Fruit fly (Drosophila melanogaster): ENCODE data around the gene Zpr1.
A peak's percentile ranks its signal among the peaks of the same experiment; 100 is the strongest.

Zpr1 gene

dm6 chrX:9163645-9164509 lies 2.0 kb upstream of the Zpr1 start (continued):
- TF ChIP-seq jim (GFP tag; optimal IDR thresholded peaks at IDR 0.05) (no peak), rgr (GFP tag; optimal IDR thresholded peaks at IDR 0.05) (no peak), Mio (GFP tag; optimal IDR thresholded peaks at IDR 0.05) (no peak), CrebA (GFP tag; optimal IDR thresholded peaks at IDR 0.05; ENCODE audit: borderline replicate concordance) (no peak), woc (GFP tag; optimal IDR thresholded peaks at IDR 0.05) (no peak), Myc (optimal IDR thresholded peaks at IDR 0.05) (peak; percentile 64), dmrt93B (GFP tag; optimal IDR thresholded peaks at IDR 0.05) (no peak)

dm6 chrX:9163110-9163509 lies 1.2 kb upstream of the Zpr1 start, which contains the start of gene mei-P26:
Gene mei-P26, plus strand, starts transcription at chrX:9163255.
- TF ChIP-seq CG9705 (GFP tag; optimal IDR thresholded peaks at IDR 0.05) (no peak), sv (GFP tag; optimal IDR thresholded peaks at IDR 0.05) (no peak), rgr (GFP tag; optimal IDR thresholded peaks at IDR 0.05) (peak; percentile 22), usp (GFP tag; optimal IDR thresholded peaks at IDR 0.05) (no peak), N (GFP tag; optimal IDR thresholded peaks at IDR 0.05) (no peak), Myc (optimal IDR thresholded peaks at IDR 0.05) (no peak), pan (optimal IDR thresholded peaks at IDR 0.05) (no peak), psq (GFP tag; optimal IDR thresholded peaks at IDR 0.05) (no peak), Jra (GFP tag; optimal IDR thresholded peaks at IDR 0.05) (peak; percentile 18), dl (GFP tag; optimal IDR thresholded peaks at IDR 0.05; ENCODE audit: insufficient read depth in 1 of 2, partially characterized antibody in 2 of 2) (no peak), brk (GFP tag; optimal IDR thresholded peaks at IDR 0.05) (no peak), Rel (GFP tag; optimal IDR thresholded peaks at IDR 0.05) (no peak), Rel (tag; optimal IDR thresholded peaks at IDR 0.05) (peak; percentile 64), lola (GFP tag; optimal IDR thresholded peaks at IDR 0.05) (no peak), CrebA (GFP tag; optimal IDR thresholded peaks at IDR 0.05; ENCODE audit: borderline replicate concordance) (no peak), Dfd (GFP tag; optimal IDR thresholded peaks at IDR 0.05) (no peak), tai (GFP tag; optimal IDR thresholded peaks at IDR 0.05) (no peak), Hr78 (GFP tag; optimal IDR thresholded peaks at IDR 0.05) (no peak), Hr83 (GFP tag; optimal IDR thresholded peaks at IDR 0.05; ENCODE audit: poor library complexity, severe bottlenecking) (peak; percentile 3), Dif (GFP tag; optimal IDR thresholded peaks at IDR 0.05; ENCODE audit: partially characterized antibody) (no peak), jim (GFP tag; optimal IDR thresholded peaks at IDR 0.05) (no peak), fru (GFP tag; optimal IDR thresholded peaks at IDR 0.05) (peak; percentile 3), Vsx2 (GFP tag; optimal IDR thresholded peaks at IDR 0.05; ENCODE audit: partially characterized antibody) (no peak)

- TF ChIP-seq Dif (GFP tag; optimal IDR thresholded peaks at IDR 0.05; ENCODE audit: partially characterized antibody) (no peak), Rel (GFP tag; optimal IDR thresholded peaks at IDR 0.05) (no peak), Rel (tag; optimal IDR thresholded peaks at IDR 0.05) (peak; percentile 11), usp (GFP tag; optimal IDR thresholded peaks at IDR 0.05) (no peak), ey (GFP tag; optimal IDR thresholded peaks at IDR 0.05) (no peak), dl (GFP tag; optimal IDR thresholded peaks at IDR 0.05; ENCODE audit: insufficient read depth in 1 of 2, partially characterized antibody in 2 of 2) (no peak), Dfd (GFP tag; optimal IDR thresholded peaks at IDR 0.05) (no peak), Myc (optimal IDR thresholded peaks at IDR 0.05) (no peak), N (GFP tag; optimal IDR thresholded peaks at IDR 0.05) (no peak), Hr83 (GFP tag; optimal IDR thresholded peaks at IDR 0.05; ENCODE audit: poor library complexity, severe bottlenecking) (peak; percentile 36)
Measured at dm6 chrX:9159736-9160135, 2.2 kb downstream of the Zpr1 start, which contains the start of gene NdufA3. Gene NdufA3, minus strand, starts transcription at chrX:9160052.

- TF ChIP-seq Rel (GFP tag; optimal IDR thresholded peaks at IDR 0.05) = no peak
- TF ChIP-seq Rel (tag; optimal IDR thresholded peaks at IDR 0.05) = peak; percentile 3
- TF ChIP-seq woc (GFP tag; optimal IDR thresholded peaks at IDR 0.05) = no peak
Measured at dm6 chrX:9158366-9158765, 3.5 kb downstream of the Zpr1 start, which contains the start of the genes Ost48 and Dlip1. Gene Ost48, minus strand, starts transcription at chrX:9158515. Gene Dlip1, plus strand, starts transcription at chrX:9158622.

dm6 chrX:9156388-9156823 lies 5.5 kb downstream of the Zpr1 start, which contains the start of gene His3.3B:
Gene His3.3B, minus strand, starts transcription at chrX:9156669.
- TF ChIP-seq Hr83 (GFP tag; optimal IDR thresholded peaks at IDR 0.05; ENCODE audit: poor library complexity, severe bottlenecking) (no peak), brk (GFP tag; optimal IDR thresholded peaks at IDR 0.05) (peak; percentile 17), jim (GFP tag; optimal IDR thresholded peaks at IDR 0.05) (no peak), CG32264 (GFP tag; optimal IDR thresholded peaks at IDR 0.05) (no peak), N (GFP tag; optimal IDR thresholded peaks at IDR 0.05) (no peak), Mio (GFP tag; optimal IDR thresholded peaks at IDR 0.05) (no peak), Vsx2 (GFP tag; optimal IDR thresholded peaks at IDR 0.05; ENCODE audit: partially characterized antibody) (no peak), usp (GFP tag; optimal IDR thresholded peaks at IDR 0.05) (no peak), woc (GFP tag; optimal IDR thresholded peaks at IDR 0.05) (no peak), rgr (GFP tag; optimal IDR thresholded peaks at IDR 0.05) (peak; percentile 6), Dif (GFP tag; optimal IDR thresholded peaks at IDR 0.05; ENCODE audit: partially characterized antibody) (peak; percentile 33), sv (GFP tag; optimal IDR thresholded peaks at IDR 0.05) (no peak), Abd-B (GFP tag; optimal IDR thresholded peaks at IDR 0.05) (no peak), h (GFP tag; optimal IDR thresholded peaks at IDR 0.05) (peak; percentile 24), GATAd (GFP tag; optimal IDR thresholded peaks at IDR 0.05) (no peak), Dfd (GFP tag; optimal IDR thresholded peaks at IDR 0.05) (no peak), CrebA (GFP tag; optimal IDR thresholded peaks at IDR 0.05; ENCODE audit: borderline replicate concordance) (no peak), OdsH (GFP tag; optimal IDR thresholded peaks at IDR 0.05) (no peak), tai (GFP tag; optimal IDR thresholded peaks at IDR 0.05) (no peak), Hr78 (GFP tag; optimal IDR thresholded peaks at IDR 0.05) (no peak), br (GFP tag; optimal IDR thresholded peaks at IDR 0.05) (peak; percentile 12), psq (GFP tag; optimal IDR thresholded peaks at IDR 0.05) (no peak), Hnf4 (GFP tag; optimal IDR thresholded peaks at IDR 0.05) (no peak), HLH106 (tag; optimal IDR thresholded peaks at IDR 0.05) (no peak), Sp1 (GFP tag; optimal IDR thresholded peaks at IDR 0.05) (peak; percentile 14), dl (GFP tag; optimal IDR thresholded peaks at IDR 0.05; ENCODE audit: insufficient read depth in 1 of 2, partially characterized antibody in 2 of 2) (no peak)

All from whole organism, wandering third instar larva.